Fruit fly (Drosophila melanogaster) whole organism, embryonic: ENCODE results near the gene CG4770.

Experiments
- BEAF-32 ChIP-seq: fragments of 200-800 bp; sonication (Bioruptor generic); optimal IDR thresholded peaks from 3 replicates; lab custom pipeline; 2017; ENCODE audit warnings: missing biosample characterization, missing genetic modification characterization, mild to moderate bottlenecking, moderate library complexity, missing genetic modification reagents
- CG1603 ChIP-seq: fragments of 200-800 bp; sonication (Bioruptor generic); optimal IDR thresholded peaks from 2 replicates; lab custom pipeline; 2019; ENCODE audit warnings: missing biosample characterization, mild to moderate bottlenecking, missing genetic modification characterization, moderate library complexity
- CG3281 ChIP-seq: fragments of 200-800 bp; sonication (Bioruptor generic); optimal IDR thresholded peaks from 3 replicates; lab custom pipeline; 2017; ENCODE audit warnings: missing biosample characterization, mild to moderate bottlenecking, missing genetic modification characterization
- insv ChIP-seq, 2 experiments: fragments of 200-800 bp; sonication (Bioruptor generic); optimal IDR thresholded peaks; 3 replicates each; lab custom pipeline; 2016 to 2018; ENCODE audit warnings: missing biosample characterization in 2 of 2, missing genetic modification characterization in 2 of 2

dm6 chr3R:19891363-19891762 lies 26.9 kb upstream of the CG4770 start:
- TF ChIP-seq insv (GFP tag; optimal IDR thresholded peaks at IDR 0.05; lab: Kevin White, UChicago) (no peak), CG3281 (GFP tag; lab: Kevin White, UChicago) (no peak), BEAF-32 (GFP tag; lab: Kevin White, UChicago) (no peak), CG1603 (tag; lab: Kevin White, UChicago) (no peak)
